Fruit fly (Drosophila melanogaster) whole organism, embryonic: ENCODE results near the gene Eig71Ei.
A peak's percentile ranks its signal among the peaks of the same experiment; 100 is the strongest.

Experiments used
- Fer3 ChIP-seq: fragments of 200-800 bp; sonication (Bioruptor generic); optimal IDR thresholded peaks from 2 replicates; lab custom pipeline; 2018; ENCODE audit warnings: missing biosample characterization, mild to moderate bottlenecking, missing genetic modification characterization, moderate library complexity
- Hmr ChIP-seq: fragments of 200-800 bp; sonication (Bioruptor generic); optimal IDR thresholded peaks from 3 replicates; lab custom pipeline; 2017; ENCODE audit warnings: mild to moderate bottlenecking, missing biosample characterization, missing genetic modification reagents, missing genetic modification characterization
- Hr78 ChIP-seq, 2 experiments: fragments of 200-800 bp in 1 of 2; fragments of >200 bp in 1 of 2; sonication (Bioruptor generic) in 1 of 2; optimal IDR thresholded peaks; 2 replicates each; lab custom pipeline; 2017 to 2019; ENCODE audit warnings: missing biosample characterization in 2 of 2, missing genetic modification characterization in 2 of 2, mild to moderate bottlenecking in 1 of 2, moderate library complexity in 1 of 2
- Oaz ChIP-seq: fragments of 200-800 bp; sonication (Bioruptor generic); IDR thresholded peaks from 2 replicates; pipeline ENCODE4 v1.3.6; 2022; ENCODE audit warnings: missing biosample characterization, missing genetic modification characterization
- bowl ChIP-seq: fragments of 200-800 bp; sonication (Bioruptor generic); IDR thresholded peaks from 2 replicates; pipeline ENCODE4 v1.3.6; 2022; ENCODE audit warnings: missing biosample characterization, missing genetic modification characterization
- psq ChIP-seq: fragments of 200-800 bp; sonication (Bioruptor generic); optimal IDR thresholded peaks from 2 replicates; lab custom pipeline; 2017; ENCODE audit warnings: missing biosample characterization, missing genetic modification characterization

- TF ChIP-seq Fer3 (peak; percentile 4), Hmr (GFP tag; lab: Kevin White, UChicago) (no peak), Hr78 (GFP tag; optimal IDR thresholded peaks at IDR 0.05; lab: Kevin White, UChicago) (no peak), Oaz (no peak), psq (no peak), bowl (GFP tag; lab: Robert Waterston, UW) (no peak)
Observed at dm6 chr3L:15675111-15675510, 15.6 kb downstream of the Eig71Ei start.
